Worm (Caenorhabditis elegans): ENCODE data around the gene ZK105.12.

Gene ZK105.12

DNA sequence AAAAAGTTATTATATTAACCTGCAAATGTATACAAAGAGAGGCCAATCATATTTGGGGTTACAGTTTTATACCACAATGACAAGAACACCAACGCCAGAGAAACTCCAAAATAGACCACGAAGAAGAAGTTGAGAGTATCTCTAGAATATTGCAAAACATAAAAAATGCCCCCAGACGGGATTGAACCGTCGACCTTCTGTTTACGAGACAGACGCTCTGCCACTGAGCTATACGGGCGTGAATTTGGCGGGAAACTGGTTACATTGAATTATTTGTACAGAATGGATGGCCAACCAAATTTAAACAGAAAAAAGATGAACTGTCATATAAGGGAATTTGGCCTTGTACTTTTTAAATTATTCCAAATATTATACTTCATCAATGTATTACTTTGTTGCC, 14.6 kb upstream of the ZK105.12 start (continued):
- peak; percentile 60 for TF ChIP-seq hlh-11 (tag; optimal IDR thresholded peaks at IDR 0.05)
- TF ChIP-seq zip-11 (GFP tag; IDR thresholded peaks at IDR 0.05) = no peak
- no peak for TF ChIP-seq nhr-111 (GFP tag; optimal IDR thresholded peaks at IDR 0.05)
- TF ChIP-seq Y75B8A.6 (GFP tag; IDR thresholded peaks at IDR 0.05) = no peak
- TF ChIP-seq lim-7 (GFP tag; IDR thresholded peaks at IDR 0.05) = no peak
- TF ChIP-seq Y105C5A.15 (GFP tag; IDR thresholded peaks at IDR 0.05) = no peak
- no peak for TF ChIP-seq unc-39 (tag; optimal IDR thresholded peaks at IDR 0.05)
- no peak for TF ChIP-seq ceh-28 (tag; optimal IDR thresholded peaks at IDR 0.05)

DNA sequence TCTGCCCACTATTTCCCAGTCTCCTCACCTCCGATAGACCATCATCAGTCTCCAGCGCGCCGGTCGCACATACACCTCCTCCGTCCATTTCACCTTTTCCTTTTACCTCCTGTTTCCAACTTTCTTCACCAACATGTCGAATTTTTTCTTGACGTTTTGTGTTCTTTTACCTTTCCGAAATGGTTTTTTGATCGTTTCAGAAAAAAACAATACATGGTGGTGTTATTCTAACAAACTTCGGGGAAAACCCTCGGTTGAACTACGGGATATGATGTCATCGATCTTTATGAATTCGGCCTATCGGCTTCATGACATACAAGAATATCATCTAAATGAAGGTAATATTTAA, 12.7 kb upstream of the ZK105.12 start, which contains the start of gene Y97E10C.1:
TSS of gene Y97E10C.1 (plus strand) at position 201 of the 349 bp plus-strand sequence.
- TF ChIP-seq zip-2 (tag; optimal IDR thresholded peaks at IDR 0.05) (no peak), T20F7.1 (GFP tag; optimal IDR thresholded peaks at IDR 0.05) (no peak), unc-62 (GFP tag; optimal IDR thresholded peaks at IDR 0.05 in 1 of 2) (peak in 1 of 2 experiments; percentile 55), unc-62 (tag; optimal IDR thresholded peaks at IDR 0.05) (no peak)

DNA sequence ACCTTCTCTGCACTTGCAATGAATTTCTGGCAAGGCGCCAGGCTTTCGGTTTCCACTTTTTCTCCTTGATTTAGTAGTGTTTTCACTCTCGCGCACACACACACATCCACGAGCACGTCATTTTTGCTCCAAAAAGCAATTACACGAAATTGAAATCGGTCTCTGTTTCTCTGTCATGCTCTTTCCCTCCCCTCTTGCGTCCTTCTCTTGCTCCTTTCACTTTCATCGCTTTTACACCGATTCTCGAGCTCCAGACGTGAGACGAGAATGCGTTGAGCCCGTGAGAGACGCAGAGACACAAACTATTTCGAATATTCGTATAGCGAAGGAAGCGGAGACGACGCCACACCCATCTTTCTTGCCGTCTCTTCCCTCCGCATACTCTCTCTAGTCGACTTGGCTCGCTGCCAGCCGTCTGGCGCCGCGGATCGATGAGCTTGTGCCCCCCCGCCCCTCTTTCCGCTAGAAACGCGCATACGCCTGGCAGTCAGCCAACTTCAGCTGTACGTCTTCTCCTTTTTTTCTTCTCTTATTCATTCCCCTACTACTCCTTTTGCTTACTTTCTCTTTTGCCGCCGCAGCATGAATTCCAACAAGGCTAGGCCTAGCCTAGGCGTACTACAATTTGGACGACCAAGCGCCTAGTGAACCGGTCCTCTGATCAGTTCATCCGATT, 12.2 kb upstream of the ZK105.12 start:
- TF ChIP-seq madf-5 (GFP tag; IDR thresholded peaks at IDR 0.05) (no peak), nhr-41 (GFP tag; IDR thresholded peaks at IDR 0.05) (no peak), lir-3 (tag; optimal IDR thresholded peaks at IDR 0.05) (no peak), snpc-4 (tag; optimal IDR thresholded peaks at IDR 0.05) (no peak), ceh-28 (tag; optimal IDR thresholded peaks at IDR 0.05) (peak; percentile 58), daf-8 (GFP tag; IDR thresholded peaks at IDR 0.05) (no peak), ceh-82 (tag; optimal IDR thresholded peaks at IDR 0.05) (no peak), nhr-77 (tag; optimal IDR thresholded peaks at IDR 0.05) (peak; percentile 36), unc-39 (tag; optimal IDR thresholded peaks at IDR 0.05) (no peak), tag-97 (GFP tag; IDR thresholded peaks at IDR 0.05) (no peak), unc-62 (GFP tag; optimal IDR thresholded peaks at IDR 0.05 in 1 of 2) (peak in 1 of 2 experiments; percentile 94), unc-62 (tag; optimal IDR thresholded peaks at IDR 0.05) (no peak), F26F4.8 (GFP tag; conservative IDR thresholded peaks at IDR 0.05) (no peak), mep-1 (tag; optimal IDR thresholded peaks at IDR 0.05) (peak; percentile 57), ces-1 (GFP tag; optimal IDR thresholded peaks at IDR 0.05) (peak; percentile 48), daf-16 (GFP tag; optimal IDR thresholded peaks at IDR 0.05) (peak in 1 of 2 experiments; percentile 78), daf-16 (tag; optimal IDR thresholded peaks at IDR 0.05) (no peak), rbr-2 (tag; optimal IDR thresholded peaks at IDR 0.05) (peak; percentile 93), madf-9 (GFP tag; conservative IDR thresholded peaks at IDR 0.05) (peak; percentile 58; the same call in 1 of the 2 replicates), dmd-9 (GFP tag; IDR thresholded peaks at IDR 0.05) (0 out of 2 replicates have a peak, but pooled peaks have one; percentile 6), ama-1 (optimal IDR thresholded peaks at IDR 0.05) (no peak), mxl-2 (GFP tag; conservative IDR thresholded peaks at IDR 0.05) (0 out of 2 replicates have a peak, but pooled peaks have one; percentile 9), D1046.2 (GFP tag; IDR thresholded peaks at IDR 0.05) (0 out of 2 replicates have a peak, but pooled peaks have one; percentile 4), mxl-3 (GFP tag; optimal IDR thresholded peaks at IDR 0.05) (peak; percentile 1), ceh-32 (tag; optimal IDR thresholded peaks at IDR 0.05; ENCODE audit: poor library complexity) (peak; percentile 59), F10B5.3 (tag; optimal IDR thresholded peaks at IDR 0.05) (no peak), zip-2 (tag; optimal IDR thresholded peaks at IDR 0.05) (no peak), lin-13 (GFP tag; optimal IDR thresholded peaks at IDR 0.05) (peak; percentile 22), gei-8 (GFP tag; optimal IDR thresholded peaks at IDR 0.05) (no peak), lin-38 (GFP tag; IDR thresholded peaks at IDR 0.05) (peak; percentile 54), saeg-2 (GFP tag; IDR thresholded peaks at IDR 0.05) (0 out of 2 replicates have a peak, but pooled peaks have one; percentile 52), hlh-11 (tag; optimal IDR thresholded peaks at IDR 0.05) (peak; percentile 91), T26A8.4 (GFP tag; IDR thresholded peaks at IDR 0.05) (peak; percentile 68), ceh-20 (GFP tag; IDR thresholded peaks at IDR 0.05) (peak; percentile 92), ztf-11 (tag; optimal IDR thresholded peaks at IDR 0.05) (no peak), lsy-2 (tag; optimal IDR thresholded peaks at IDR 0.05) (peak; percentile 77), zip-11 (GFP tag; IDR thresholded peaks at IDR 0.05) (no peak), pha-4 (GFP tag; IDR thresholded peaks at IDR 0.05) (peak; percentile 57; the same call in 1 of the 2 replicates), pha-4 (tag; optimal IDR thresholded peaks at IDR 0.05) (no peak), ZK546.5 (tag; optimal IDR thresholded peaks at IDR 0.05) (no peak), T20F7.1 (GFP tag; optimal IDR thresholded peaks at IDR 0.05) (no peak), Y48G9A.11 (GFP tag; IDR thresholded peaks at IDR 0.05) (no peak)

All from whole organism, L4 larva.